Worm (Caenorhabditis elegans) whole organism, young adult: ENCODE data around the gene tebp-1.
A peak's percentile ranks its signal among the peaks of the same experiment; 100 is the strongest.

Experiments used
- B0336.3 ChIP-seq: fragments of 200-800 bp; sonication (Bioruptor generic); IDR thresholded peaks from 2 replicates; pipeline ENCODE4 v1.3.6; 2022; ENCODE audit warnings: missing genetic modification characterization, missing compliant biosample characterization
- C06A6.2 ChIP-seq: fragments of 200-800 bp; sonication (Bioruptor generic); conservative IDR thresholded peaks from 2 replicates; pipeline ENCODE4 v1.3.6; 2022; ENCODE audit warnings: missing genetic modification characterization, missing compliant biosample characterization
- C17E4.6 ChIP-seq: fragments of 200-800 bp; sonication (Bioruptor generic); IDR thresholded peaks from 2 replicates; pipeline ENCODE4 v1.3.6; 2022; ENCODE audit warnings: missing genetic modification reagents, missing genetic modification characterization, missing compliant biosample characterization
- F23B12.7 ChIP-seq: sonication (generic microtip); optimal IDR thresholded peaks from 2 replicates; lab custom pipeline; 2017; ENCODE audit warnings: missing genetic modification characterization, mild to moderate bottlenecking, missing compliant biosample characterization, antibody characterized with exemption, moderate library complexity; ENCODE audit not compliant: insufficient read depth
- F33H1.4 ChIP-seq: fragments of 200-800 bp; sonication (Bioruptor generic); IDR thresholded peaks from 2 replicates; pipeline ENCODE4 v1.3.6; 2022; ENCODE audit warnings: missing genetic modification reagents, missing genetic modification characterization, missing compliant biosample characterization
- F37B4.10 ChIP-seq: fragments of 200-800 bp; sonication (Bioruptor generic); IDR thresholded peaks from 2 replicates; pipeline ENCODE4 v1.3.6; 2022; ENCODE audit warnings: missing genetic modification characterization, missing compliant biosample characterization
- F55B11.4 ChIP-seq: sonication (generic microtip); optimal IDR thresholded peaks from 2 replicates; lab custom pipeline; 2016; ENCODE audit warnings: missing compliant biosample characterization, missing genetic modification characterization, borderline replicate concordance; ENCODE audit not compliant: insufficient read depth
- K11D2.4 ChIP-seq: fragments of 200-800 bp; sonication (Bioruptor generic); IDR thresholded peaks from 2 replicates; pipeline ENCODE4 v1.3.6; 2022; ENCODE audit warnings: missing genetic modification reagents, missing genetic modification characterization, missing compliant biosample characterization
- K12H6.12 ChIP-seq: fragments of 200-800 bp; sonication (Bioruptor generic); optimal IDR thresholded peaks from 2 replicates; lab custom pipeline; 2018; ENCODE audit warnings: mild to moderate bottlenecking, missing genetic modification characterization, missing compliant biosample characterization
- T07F8.4 ChIP-seq: sonication (generic microtip); optimal IDR thresholded peaks from 2 replicates; lab custom pipeline; 2016; ENCODE audit warnings: mild to moderate bottlenecking, missing genetic modification characterization, moderate library complexity, missing compliant biosample characterization
- Y67H2A.10 ChIP-seq: fragments of 200-800 bp; sonication (Bioruptor generic); conservative IDR thresholded peaks from 2 replicates; pipeline ENCODE4 v1.3.6; 2022; ENCODE audit warnings: missing genetic modification reagents, missing genetic modification characterization, missing compliant biosample characterization
- Y95B8A.8 ChIP-seq: fragments of 200-800 bp; sonication (Bioruptor generic); IDR thresholded peaks from 2 replicates; pipeline ENCODE4 v1.3.6; 2022; ENCODE audit warnings: missing genetic modification reagents, missing genetic modification characterization, missing compliant biosample characterization
- akir-1 ChIP-seq: fragments of 200-800 bp; sonication (Bioruptor generic); optimal IDR thresholded peaks from 2 replicates; lab custom pipeline; 2018; ENCODE audit warnings: mild to moderate bottlenecking, missing genetic modification characterization, moderate library complexity, missing compliant biosample characterization
- aptf-3 ChIP-seq: fragments of 200-800 bp; sonication (Bioruptor generic); IDR thresholded peaks from 2 replicates; pipeline ENCODE4 v1.3.6; 2022; ENCODE audit warnings: missing genetic modification characterization, missing compliant biosample characterization
- bed-1 ChIP-seq: fragments of 200-800 bp; sonication (Bioruptor generic); IDR thresholded peaks from 2 replicates; pipeline ENCODE4 v1.3.6; 2022; ENCODE audit warnings: missing genetic modification reagents, missing genetic modification characterization, missing compliant biosample characterization
- ceh-58 ChIP-seq: fragments of 200-800 bp; sonication (Bioruptor generic); IDR thresholded peaks from 2 replicates; pipeline ENCODE4 v1.3.6; 2022; ENCODE audit warnings: missing genetic modification characterization, missing compliant biosample characterization
- ceh-79 ChIP-seq: sonication (generic microtip); optimal IDR thresholded peaks from 2 replicates; lab custom pipeline; 2017; ENCODE audit warnings: mild to moderate bottlenecking, missing genetic modification characterization, missing compliant biosample characterization
- ceh-91 ChIP-seq: fragments of 200-800 bp; sonication (Bioruptor generic); IDR thresholded peaks from 2 replicates; pipeline ENCODE4 v1.3.6; 2022; ENCODE audit warnings: missing genetic modification reagents, missing genetic modification characterization, missing compliant biosample characterization
- egl-44 ChIP-seq: fragments of 200-800 bp; sonication (Bioruptor generic); IDR thresholded peaks from 2 replicates; pipeline ENCODE4 v1.3.6; 2022; ENCODE audit warnings: missing genetic modification reagents, missing genetic modification characterization, missing compliant biosample characterization
- egrh-3 ChIP-seq: fragments of 200-800 bp; sonication (Bioruptor generic); IDR thresholded peaks from 2 replicates; pipeline ENCODE4 v1.3.6; 2022; ENCODE audit warnings: missing genetic modification reagents, missing genetic modification characterization, missing compliant biosample characterization
- ekl-4 ChIP-seq: fragments of 200-800 bp; sonication (Bioruptor generic); IDR thresholded peaks from 2 replicates; pipeline ENCODE4 v1.3.6; 2022; ENCODE audit warnings: missing genetic modification reagents, missing genetic modification characterization, missing compliant biosample characterization
- fkh-3 ChIP-seq: sonication (generic microtip); optimal IDR thresholded peaks from 2 replicates; lab custom pipeline; 2016; ENCODE audit warnings: mild to moderate bottlenecking, missing genetic modification characterization, missing compliant biosample characterization
- gei-17 ChIP-seq: fragments of 200-800 bp; sonication (Bioruptor generic); optimal IDR thresholded peaks from 2 replicates; lab custom pipeline; 2018; ENCODE audit warnings: mild to moderate bottlenecking, missing genetic modification characterization, missing compliant biosample characterization
- let-526 ChIP-seq: fragments of 200-800 bp; sonication (Bioruptor generic); IDR thresholded peaks from 2 replicates; pipeline ENCODE4 v1.3.6; 2022; ENCODE audit warnings: missing genetic modification reagents, missing genetic modification characterization, missing compliant biosample characterization
- lin-35 ChIP-seq, 3 experiments: fragments of 150-350 bp in 2 of 3; sonication (generic microtip) in 1 of 3; optimal IDR thresholded peaks; 2 replicates each; lab custom pipeline; 2014 to 2018; ENCODE audit warnings: missing biosample characterization in 3 of 3, missing genetic modification characterization in 3 of 3, missing genetic modification reagents in 3 of 3
- lin-54 ChIP-seq: fragments of 200-800 bp; sonication (Bioruptor generic); optimal IDR thresholded peaks from 2 replicates; lab custom pipeline; 2018; ENCODE audit warnings: mild to moderate bottlenecking, missing genetic modification characterization, missing compliant biosample characterization
- lsl-1 ChIP-seq: fragments of 200-800 bp; sonication (Bioruptor generic); optimal IDR thresholded peaks from 2 replicates; lab custom pipeline; 2018; ENCODE audit warnings: mild to moderate bottlenecking, missing genetic modification characterization, moderate library complexity, missing compliant biosample characterization
- lsy-27 ChIP-seq: sonication (generic microtip); optimal IDR thresholded peaks from 2 replicates; lab custom pipeline; 2017; ENCODE audit warnings: missing genetic modification characterization, mild to moderate bottlenecking, missing compliant biosample characterization, antibody characterized with exemption, missing genotype, borderline replicate concordance; ENCODE audit not compliant: insufficient read depth
- madf-8 ChIP-seq: fragments of 200-800 bp; sonication (Bioruptor generic); conservative IDR thresholded peaks from 2 replicates; pipeline ENCODE4 v1.3.6; 2022; ENCODE audit warnings: missing genetic modification reagents, missing genetic modification characterization, missing compliant biosample characterization
- mel-28 ChIP-seq: sonication (generic microtip); optimal IDR thresholded peaks from 2 replicates; lab custom pipeline; 2016; ENCODE audit warnings: borderline replicate concordance, mild to moderate bottlenecking, missing genetic modification characterization, missing compliant biosample characterization
- mes-4 ChIP-seq: sonication (generic microtip); optimal IDR thresholded peaks from 2 replicates; lab custom pipeline; 2016; ENCODE audit warnings: missing genotype, missing genetic modification characterization, missing compliant biosample characterization
- nhr-179 ChIP-seq: sonication (generic microtip); optimal IDR thresholded peaks from 2 replicates; lab custom pipeline; 2016; ENCODE audit warnings: mild to moderate bottlenecking, missing genetic modification characterization, missing compliant biosample characterization
- nhr-27 ChIP-seq: fragments of 200-800 bp; sonication (Bioruptor generic); optimal IDR thresholded peaks from 2 replicates; lab custom pipeline; 2018; ENCODE audit warnings: mild to moderate bottlenecking, missing genetic modification characterization, moderate library complexity, missing compliant biosample characterization
- nhr-80 ChIP-seq: sonication (generic microtip); optimal IDR thresholded peaks from 2 replicates; lab custom pipeline; 2016; ENCODE audit warnings: missing genetic modification characterization, missing compliant biosample characterization
- rpc-1 ChIP-seq, 2 experiments: fragments of 150-350 bp in 1 of 2; sonication (generic microtip) in 1 of 2; optimal IDR thresholded peaks; 2 replicates each; lab custom pipeline; 2014 to 2018; ENCODE audit warnings: missing biosample characterization in 1 of 2, missing genetic modification characterization in 1 of 2, missing genetic modification reagents in 1 of 2, missing genotype in 1 of 2
- sdz-38 ChIP-seq: sonication (generic microtip); optimal IDR thresholded peaks from 2 replicates; lab custom pipeline; 2016; ENCODE audit warnings: missing genotype, missing genetic modification characterization, missing compliant biosample characterization
- tbx-9 ChIP-seq: sonication (generic microtip); optimal IDR thresholded peaks from 2 replicates; lab custom pipeline; 2016; ENCODE audit warnings: borderline replicate concordance, missing genetic modification characterization, inconsistent platforms, missing compliant biosample characterization
- tlf-1 ChIP-seq: fragments of 200-800 bp; sonication (Bioruptor generic); optimal IDR thresholded peaks from 2 replicates; lab custom pipeline; 2018; ENCODE audit warnings: mild to moderate bottlenecking, missing genetic modification characterization, missing compliant biosample characterization
- xnd-1 ChIP-seq: sonication (generic microtip); optimal IDR thresholded peaks from 2 replicates; lab custom pipeline; 2016; ENCODE audit warnings: missing genotype, missing genetic modification reagents, missing genetic modification characterization, missing compliant biosample characterization
- zfh-2 ChIP-seq: fragments of 200-800 bp; sonication (Bioruptor generic); conservative IDR thresholded peaks from 2 replicates; pipeline ENCODE4 v1.3.6; 2022; ENCODE audit warnings: missing genetic modification reagents, missing genetic modification characterization, missing compliant biosample characterization
- zim-3 ChIP-seq: sonication (generic microtip); optimal IDR thresholded peaks from 2 replicates; lab custom pipeline; 2017; ENCODE audit warnings: mild to moderate bottlenecking, missing genetic modification characterization, moderate library complexity, missing compliant biosample characterization
- ztf-18 ChIP-seq: sonication (generic microtip); optimal IDR thresholded peaks from 2 replicates; lab custom pipeline; 2016; ENCODE audit warnings: missing genotype, mild to moderate bottlenecking, missing genetic modification characterization, missing compliant biosample characterization
- ztf-22 ChIP-seq: fragments of 200-800 bp; sonication (Bioruptor generic); optimal IDR thresholded peaks from 2 replicates; lab custom pipeline; 2018; ENCODE audit warnings: mild to moderate bottlenecking, missing genetic modification characterization, moderate library complexity, missing compliant biosample characterization
- ztf-28 ChIP-seq: fragments of 200-800 bp; sonication (Bioruptor generic); IDR thresholded peaks from 2 replicates; pipeline ENCODE4 v1.3.6; 2022; ENCODE audit warnings: missing genetic modification reagents, missing genetic modification characterization, missing compliant biosample characterization
- ztf-3 ChIP-seq: fragments of 200-800 bp; sonication (Bioruptor generic); optimal IDR thresholded peaks from 2 replicates; lab custom pipeline; 2018; ENCODE audit warnings: mild to moderate bottlenecking, missing genetic modification characterization, missing compliant biosample characterization

The tebp-1 gene

DNA sequence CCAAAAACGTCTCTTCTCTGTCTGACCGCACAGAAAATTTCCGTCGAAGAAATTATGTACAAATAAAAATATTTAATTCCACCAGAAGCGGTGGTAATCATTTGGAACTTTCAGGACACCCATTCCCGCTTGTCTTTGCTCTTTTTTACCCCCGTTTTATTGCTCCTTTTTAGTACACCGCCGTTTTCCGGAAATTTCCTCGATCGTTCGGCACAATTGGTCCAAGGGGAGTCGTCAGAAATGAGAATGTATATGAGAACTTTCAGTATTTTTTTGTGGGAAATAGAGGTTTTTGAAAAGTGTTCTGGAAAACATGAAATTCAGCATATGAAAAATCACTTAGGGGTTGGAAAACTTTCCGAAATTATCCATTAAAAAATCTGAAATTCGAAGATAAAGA is 19.0 kb downstream of the tebp-1 start (continued):
- TF ChIP-seq egrh-3 (GFP tag; lab: Robert Waterston, UW) (no peak), lsy-27 (tag; lab: Kevin White, UChicago) (no peak)

DNA sequence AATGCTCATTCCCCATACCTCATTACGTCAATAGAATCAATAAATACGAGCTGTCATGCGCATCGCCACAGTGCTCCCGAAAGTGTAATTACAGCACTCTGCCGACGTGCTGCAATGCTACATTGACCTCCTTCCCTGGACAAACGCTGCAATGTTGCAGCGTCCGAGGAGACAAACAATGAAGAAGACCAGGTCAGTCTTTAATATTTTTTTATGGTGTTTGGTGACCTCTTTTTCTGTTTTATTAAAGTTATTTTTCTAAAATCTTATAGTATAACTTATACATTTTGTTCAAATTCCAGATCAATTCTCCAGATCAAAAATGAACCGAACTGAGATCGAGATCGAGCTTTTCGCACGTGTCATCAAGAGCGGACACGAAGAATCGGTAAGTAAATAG is 19.6 kb downstream of the tebp-1 start, which contains the start of gene sdz-26:
TSS of gene sdz-26 (plus strand) at position 301 of the 400 bp plus-strand sequence.
- no peak for TF ChIP-seq F33H1.4
- no peak for TF ChIP-seq mel-28
- TF ChIP-seq tbx-9 (tag; lab: Kevin White, UChicago), result no peak
- no peak for TF ChIP-seq nhr-179 (tag; lab: Kevin White, UChicago)
- no peak for TF ChIP-seq aptf-3 (GFP tag; lab: Robert Waterston, UW)
- no peak for TF ChIP-seq ztf-18
- no peak for TF ChIP-seq fkh-3 (tag; lab: Kevin White, UChicago)
- no peak for TF ChIP-seq F37B4.10 (GFP tag; lab: Robert Waterston, UW)
- no peak for TF ChIP-seq mes-4 (tag; lab: Kevin White, UChicago)
- no peak for TF ChIP-seq ceh-91 (GFP tag; lab: Robert Waterston, UW)
- TF ChIP-seq B0336.3 (GFP tag; lab: Robert Waterston, UW), result no peak
- TF ChIP-seq ceh-58 (GFP tag; lab: Robert Waterston, UW), result no peak
- TF ChIP-seq egrh-3 (GFP tag; lab: Robert Waterston, UW), result no peak
- TF ChIP-seq ztf-22, result no peak
- TF ChIP-seq rpc-1 (optimal IDR thresholded peaks at IDR 0.05; lab: Kevin White, UChicago), result no peak
- TF ChIP-seq rpc-1 (tag; optimal IDR thresholded peaks at IDR 0.05; lab: Kevin White, UChicago), result no peak
- TF ChIP-seq nhr-27, result no peak
- TF ChIP-seq egl-44 (GFP tag; lab: Robert Waterston, UW), result no peak

DNA sequence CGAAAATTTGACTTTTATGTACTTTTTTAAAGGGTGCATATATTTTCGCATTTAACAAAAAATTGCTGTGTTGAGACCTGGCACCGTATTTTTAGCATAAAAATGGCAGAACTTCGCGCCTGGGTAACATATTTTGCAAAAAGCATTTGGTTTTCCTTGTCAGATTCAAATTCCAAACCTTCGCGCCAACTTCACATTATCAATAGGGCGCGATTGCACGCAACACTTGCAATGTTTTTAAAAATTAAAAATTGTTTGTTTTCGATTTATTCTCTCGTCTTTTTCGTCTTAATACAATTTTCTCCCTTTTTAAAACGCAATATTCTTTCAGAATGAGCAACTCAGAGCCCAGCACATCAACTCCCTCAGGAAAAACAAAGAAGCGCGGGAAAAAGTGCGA is 21.8 kb downstream of the tebp-1 start, which contains the start of gene mes-2:
TSS of gene mes-2 (plus strand) at position 330 of the 400 bp plus-strand sequence.
- TF ChIP-seq gei-17 (GFP tag; lab: Kevin White, UChicago) (no peak), bed-1 (GFP tag; lab: Robert Waterston, UW) (no peak), ceh-79 (tag; lab: Kevin White, UChicago) (no peak), let-526 (GFP tag; lab: Robert Waterston, UW) (no peak), madf-8 (GFP tag; lab: Robert Waterston, UW) (peak; percentile 36), Y67H2A.10 (no peak), K12H6.12 (tag; lab: Kevin White, UChicago) (no peak), ekl-4 (peak; percentile 36; the same call in 1 of the 2 replicates), zfh-2 (GFP tag; lab: Robert Waterston, UW) (no peak), lin-35 (GFP tag; optimal IDR thresholded peaks at IDR 0.05; lab: Kevin White, UChicago) (peak; percentile 71 to 94 (median 75)), C06A6.2 (GFP tag; lab: Robert Waterston, UW) (no peak), Y95B8A.8 (GFP tag; lab: Robert Waterston, UW) (no peak), tlf-1 (no peak), akir-1 (GFP tag; lab: Kevin White, UChicago) (no peak), ztf-18 (no peak), ceh-58 (GFP tag; lab: Robert Waterston, UW) (no peak), F23B12.7 (peak; percentile 54), F55B11.4 (tag; lab: Kevin White, UChicago) (no peak), lsl-1 (GFP tag; lab: Kevin White, UChicago) (peak; percentile 64), T07F8.4 (tag; lab: Kevin White, UChicago) (no peak), xnd-1 (tag; lab: Kevin White, UChicago) (peak; percentile 31), nhr-27 (no peak), K11D2.4 (GFP tag; lab: Robert Waterston, UW) (0 out of 2 replicates have a peak, but pooled peaks have one; percentile 28), sdz-38 (tag; lab: Kevin White, UChicago) (no peak), B0336.3 (GFP tag; lab: Robert Waterston, UW) (no peak), ztf-28 (GFP tag; lab: Robert Waterston, UW) (peak; percentile 46; the same call in 1 of the 2 replicates), C17E4.6 (GFP tag; lab: Robert Waterston, UW) (no peak), zim-3 (tag; lab: Kevin White, UChicago) (no peak), lin-54 (peak; percentile 98), lsy-27 (tag; lab: Kevin White, UChicago) (no peak), ztf-3 (GFP tag; lab: Kevin White, UChicago) (no peak), nhr-80 (tag; lab: Kevin White, UChicago) (no peak)
